Fruit fly (Drosophila melanogaster) whole organism, prepupa: Measurements from ENCODE around the gene CG42714.

Experiments used
- CG11294 ChIP-seq: fragments of 200-800 bp; sonication (Bioruptor generic); IDR thresholded peaks from 2 replicates; pipeline ENCODE4 v1.3.6; 2022; ENCODE audit warnings: missing biosample characterization, missing genetic modification characterization
- CG6808 ChIP-seq: fragments of 200-800 bp; sonication (Bioruptor generic); optimal IDR thresholded peaks from 3 replicates; lab custom pipeline; 2017; ENCODE audit warnings: missing biosample characterization, missing genetic modification characterization, mild to moderate bottlenecking, moderate library complexity, missing genetic modification reagents

- TF ChIP-seq CG6808 (GFP tag; lab: Kevin White, UChicago) (no peak), CG11294 (GFP tag; lab: Robert Waterston, UW) (no peak)
These were observed 29.6 kb upstream of the CG42714 start for dm6 chr3L:6263470-6263869.
